Fruit fly (Drosophila melanogaster): ENCODE data around the gene Ulp1.

Gene Ulp1

DNA sequence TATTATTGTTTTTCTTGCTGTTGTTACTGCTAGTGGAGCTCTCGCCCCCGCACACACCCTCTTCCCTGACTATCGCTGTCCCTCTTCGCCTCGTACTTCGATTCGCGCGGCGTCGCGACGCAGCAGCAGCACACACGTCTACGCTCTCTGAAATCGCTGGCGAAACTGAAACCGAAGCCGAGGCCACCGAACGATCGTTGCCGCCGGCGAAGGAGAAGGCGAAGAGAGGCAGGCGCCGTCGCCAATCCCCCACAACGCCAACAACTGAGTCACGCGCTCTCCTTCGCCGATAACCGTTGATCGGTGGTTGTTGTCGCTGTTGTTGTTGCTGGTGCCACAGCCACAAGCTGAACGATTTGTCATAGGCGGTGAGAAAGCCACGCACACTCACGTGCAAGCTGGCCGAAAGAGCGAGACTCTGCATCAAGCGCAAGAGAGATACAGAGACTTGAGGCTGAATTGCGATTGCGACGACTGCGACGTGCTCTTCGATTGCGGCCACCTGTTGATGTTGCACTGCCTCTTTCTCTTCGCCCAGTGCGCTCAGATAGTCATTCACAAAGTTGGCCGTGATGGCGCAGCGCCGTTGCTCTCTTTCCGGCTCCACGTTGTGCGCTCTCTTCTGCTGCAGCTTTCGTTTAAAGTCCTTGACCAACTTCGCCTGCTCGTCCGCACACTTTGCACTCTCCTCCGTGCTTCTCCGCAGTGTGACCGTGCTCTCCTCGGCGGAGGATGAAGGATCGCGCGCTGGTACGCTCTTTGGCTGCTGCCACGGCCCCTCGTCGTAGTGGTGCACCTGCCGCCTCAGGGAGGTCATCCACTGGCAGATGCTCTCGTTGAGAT lies 54.5 kb downstream of the Ulp1 start (continued):
- TF ChIP-seq row (GFP tag; IDR thresholded peaks at IDR 0.05) (peak; percentile 6; the same call in 1 of the 3 replicates), CG12769 (tag; optimal IDR thresholded peaks at IDR 0.05) (peak; percentile 66), CG11456 (GFP tag; IDR thresholded peaks at IDR 0.05) (no peak), hkb (optimal IDR thresholded peaks at IDR 0.05) (no peak), hkb (GFP tag; IDR thresholded peaks at IDR 0.05) (peak; percentile 23; the same call in 1 of the 2 replicates), CG12236 (GFP tag; optimal IDR thresholded peaks at IDR 0.05) (no peak), Dfd (GFP tag; optimal IDR thresholded peaks at IDR 0.05) (no peak), nom (GFP tag; optimal IDR thresholded peaks at IDR 0.05) (peak; percentile 31), CG2678 (tag; optimal IDR thresholded peaks at IDR 0.05) (peak; percentile 5), MBD-R2 (GFP tag; IDR thresholded peaks at IDR 0.05) (no peak; the same call in 1 of the 2 replicates), ems (GFP tag; optimal IDR thresholded peaks at IDR 0.05) (no peak), NK7.1 (GFP tag; optimal IDR thresholded peaks at IDR 0.05) (no peak), CG16863 (GFP tag; optimal IDR thresholded peaks at IDR 0.05) (no peak), D19A (tag; optimal IDR thresholded peaks at IDR 0.05) (no peak), hbn (GFP tag; IDR thresholded peaks at IDR 0.05; ENCODE audit: partially characterized antibody) (peak; percentile 28; the same call in 1 of the 2 replicates), Chrac-16 (GFP tag; optimal IDR thresholded peaks at IDR 0.05) (no peak), CG7963 (GFP tag; IDR thresholded peaks at IDR 0.05; ENCODE audit: partially characterized antibody) (no peak), CG30403 (GFP tag; optimal IDR thresholded peaks at IDR 0.05) (no peak), otp (GFP tag; IDR thresholded peaks at IDR 0.05) (peak; percentile 4; the same call in 1 of the 3 replicates), Dip2 (GFP tag; IDR thresholded peaks at IDR 0.05) (no peak), C15 (GFP tag; IDR thresholded peaks at IDR 0.05) (no peak), CG9437 (GFP tag; optimal IDR thresholded peaks at IDR 0.05) (no peak), CG1647 (GFP tag; optimal IDR thresholded peaks at IDR 0.05) (no peak), nerfin-1 (tag; optimal IDR thresholded peaks at IDR 0.05) (no peak), CG1832 (GFP tag; optimal IDR thresholded peaks at IDR 0.05) (peak; percentile 38), sens-2 (GFP tag; IDR thresholded peaks at IDR 0.05) (no peak), sens (GFP tag) (peak; percentile 80), D (optimal IDR thresholded peaks at IDR 0.05) (no peak), D (GFP tag; optimal IDR thresholded peaks at IDR 0.05) (no peak), CG10321 (GFP tag; IDR thresholded peaks at IDR 0.05) (0 out of 2 replicates have a peak, but pooled peaks have one; percentile 36), Side (GFP tag; optimal IDR thresholded peaks at IDR 0.05) (peak; percentile 4), nmo (GFP tag; optimal IDR thresholded peaks at IDR 0.05) (no peak), sna (GFP tag; IDR thresholded peaks at IDR 0.05; ENCODE audit: partially characterized antibody) (0 out of 2 replicates have a peak, but pooled peaks have one; percentile 34), Doc3 (GFP tag; IDR thresholded peaks at IDR 0.05; ENCODE audit: partially characterized antibody) (no peak), jing (GFP tag; optimal IDR thresholded peaks at IDR 0.05) (no peak), CG6854 (GFP tag; optimal IDR thresholded peaks at IDR 0.05) (peak; percentile 33), cwo (GFP tag; optimal IDR thresholded peaks at IDR 0.05) (peak; percentile 91), vvl (GFP tag; IDR thresholded peaks at IDR 0.05) (0 out of 2 replicates have a peak, but pooled peaks have one; percentile 19), so (GFP tag; IDR thresholded peaks at IDR 0.05) (peak; percentile 33; the same call in 1 of the 3 replicates), NFAT (GFP tag; IDR thresholded peaks at IDR 0.05) (peak; percentile 32; the same call in 1 of the 2 replicates), CG12299 (tag; optimal IDR thresholded peaks at IDR 0.05) (peak; percentile 7), Aef1 (GFP tag; IDR thresholded peaks at IDR 0.05) (peak; percentile 54; the same call in 1 of the 3 replicates), prd (optimal IDR thresholded peaks at IDR 0.05) (no peak), prd (GFP tag; IDR thresholded peaks at IDR 0.05) (no peak), gce (GFP tag; IDR thresholded peaks at IDR 0.05) (0 out of 3 replicates have a peak, but pooled peaks have one; percentile 31), klu (GFP tag; IDR thresholded peaks at IDR 0.05) (no peak), CG14667 (GFP tag; IDR thresholded peaks at IDR 0.05) (no peak), aop (GFP tag; IDR thresholded peaks at IDR 0.05) (no peak), yki (optimal IDR thresholded peaks at IDR 0.05) (peak; percentile 75), crol (GFP tag; IDR thresholded peaks at IDR 0.05) (peak; percentile 96)

All from whole organism, embryonic.